Fruit fly (Drosophila melanogaster): ENCODE data around the gene Kaz.

Gene Kaz

DNA sequence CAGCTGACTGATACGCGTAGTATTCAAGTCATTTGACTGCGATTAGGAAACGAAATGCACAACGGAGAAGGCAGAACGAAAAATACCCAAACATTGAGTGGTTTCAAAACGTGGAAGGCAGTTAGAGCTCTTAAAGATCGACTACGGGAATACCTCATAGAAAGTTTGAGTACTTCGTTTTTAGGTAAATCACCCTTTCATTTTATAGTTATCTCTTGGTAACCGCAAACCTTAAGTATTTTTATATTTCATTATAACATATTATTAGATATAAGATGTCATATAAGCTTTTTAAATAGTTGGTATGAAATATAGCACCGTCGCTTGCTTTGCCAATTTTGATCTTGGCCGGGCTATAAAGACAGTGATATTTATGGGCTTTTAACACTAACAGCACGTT lies 15.4 kb upstream of the Kaz start:
- TF ChIP-seq D19B (GFP tag; optimal IDR thresholded peaks at IDR 0.05) (peak; percentile 37), D19A (tag; optimal IDR thresholded peaks at IDR 0.05) (peak; percentile 4), Vsx1 (GFP tag; optimal IDR thresholded peaks at IDR 0.05) (no peak), gem (tag; optimal IDR thresholded peaks at IDR 0.05) (peak; percentile 30), CG6791 (GFP tag; IDR thresholded peaks at IDR 0.05; ENCODE audit: partially characterized antibody) (no peak), dmrt11E (tag; optimal IDR thresholded peaks at IDR 0.05) (peak; percentile 2), sens (GFP tag) (peak; percentile 52)

DNA sequence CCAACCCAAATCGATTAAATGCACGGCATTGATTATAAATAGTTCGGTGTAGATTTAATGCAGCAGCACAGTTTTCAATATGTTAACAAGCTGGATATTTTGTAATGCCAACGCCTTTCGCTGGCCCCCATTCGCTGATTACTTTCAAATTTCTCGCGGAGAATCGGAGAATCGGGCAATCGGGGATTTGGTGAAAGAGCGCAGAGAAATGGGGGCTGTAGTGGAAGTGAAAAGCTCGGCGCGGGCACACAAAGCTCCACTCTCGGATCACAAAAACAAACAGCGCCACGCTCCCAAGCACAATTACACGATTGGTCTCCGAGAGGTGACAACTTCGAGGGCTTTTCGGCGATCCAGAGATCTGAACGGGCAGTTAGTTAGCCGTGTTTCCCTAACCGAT lies 11.9 kb upstream of the Kaz start, which contains the start of gene Esp:
TSS of gene Esp (plus strand) at position 301 of the 400 bp plus-strand sequence.
- TF ChIP-seq Trl (optimal IDR thresholded peaks at IDR 0.05): peak in 1 of 2 experiments; percentile 19
- TF ChIP-seq Trl (GFP tag; optimal IDR thresholded peaks at IDR 0.05): no peak
- TF ChIP-seq Deaf1 (tag; optimal IDR thresholded peaks at IDR 0.05): peak; percentile 53
- TF ChIP-seq Atf-2 (GFP tag; optimal IDR thresholded peaks at IDR 0.05): no peak
- TF ChIP-seq Opbp (GFP tag; IDR thresholded peaks at IDR 0.05; ENCODE audit: partially characterized antibody): 0 out of 3 replicates have a peak, but pooled peaks have one; percentile 7
- peak; percentile 39 for TF ChIP-seq sens (GFP tag)
- no peak for TF ChIP-seq Dp (GFP tag; optimal IDR thresholded peaks at IDR 0.05)

DNA sequence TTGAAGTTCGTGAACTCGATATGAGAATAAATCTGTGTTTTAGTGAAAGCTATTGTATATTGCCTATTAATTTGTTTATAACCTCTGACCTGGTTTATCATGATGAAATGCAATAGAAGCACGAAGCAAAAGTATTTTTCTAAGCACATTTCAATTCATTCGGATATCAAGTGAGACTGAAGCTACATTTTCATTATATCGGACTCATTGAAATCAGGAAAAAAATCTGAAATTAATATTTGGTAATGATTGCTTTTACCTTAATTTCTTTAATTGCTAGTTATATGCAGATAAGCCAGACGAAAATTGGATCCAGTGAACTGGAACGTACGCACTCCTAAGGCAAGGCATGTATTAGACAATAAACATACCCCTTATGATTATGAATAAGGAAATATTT lies 11.3 kb upstream of the Kaz start, which contains the start of gene CG33658:
TSS of gene CG33658 (minus strand) at position 101 of the 400 bp plus-strand sequence.
- TF ChIP-seq CG13296 (GFP tag; optimal IDR thresholded peaks at IDR 0.05) (no peak), ATbp (GFP tag; optimal IDR thresholded peaks at IDR 0.05) (no peak), Doc3 (GFP tag; IDR thresholded peaks at IDR 0.05; ENCODE audit: partially characterized antibody) (no peak), Xbp1 (GFP tag; optimal IDR thresholded peaks at IDR 0.05) (no peak), btn (GFP tag; optimal IDR thresholded peaks at IDR 0.05) (no peak), CG9797 (GFP tag; optimal IDR thresholded peaks at IDR 0.05) (no peak)

DNA sequence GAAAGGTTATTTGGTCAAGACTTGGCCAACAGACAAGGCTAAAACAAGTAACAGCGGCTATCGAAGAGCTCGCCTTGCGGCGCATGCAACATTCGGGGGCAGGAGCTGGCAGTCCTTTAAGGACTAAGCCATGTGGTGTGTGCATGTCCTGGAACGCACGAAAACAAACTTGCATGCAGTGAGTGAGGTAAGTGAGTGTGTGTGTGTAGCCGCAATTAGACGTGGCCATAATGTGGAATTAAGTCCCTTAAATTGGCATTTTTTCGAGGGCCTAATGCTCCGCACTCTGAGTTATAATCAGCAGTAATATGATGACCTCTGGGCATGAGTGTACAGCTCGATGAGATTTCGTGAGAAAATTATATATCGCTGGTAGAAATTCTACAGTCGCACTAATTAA lies 3.9 kb upstream of the Kaz start, which contains the start of gene sosie:
TSS of gene sosie (plus strand) at position 301 of the 400 bp plus-strand sequence.
- TF ChIP-seq CG18619 (GFP tag; optimal IDR thresholded peaks at IDR 0.05): no peak
- no peak for TF ChIP-seq Dp (GFP tag; optimal IDR thresholded peaks at IDR 0.05)
- no peak for TF ChIP-seq CG6272 (GFP tag; IDR thresholded peaks at IDR 0.05)
- no peak for TF ChIP-seq Sox102F (GFP tag; optimal IDR thresholded peaks at IDR 0.05)
- TF ChIP-seq CG30403 (GFP tag; optimal IDR thresholded peaks at IDR 0.05): no peak
- TF ChIP-seq CG7786 (GFP tag; optimal IDR thresholded peaks at IDR 0.05): no peak
- TF ChIP-seq NC2α (GFP tag; optimal IDR thresholded peaks at IDR 0.05): no peak
- TF ChIP-seq Hr51 (GFP tag; optimal IDR thresholded peaks at IDR 0.05): no peak
- TF ChIP-seq Hsf (GFP tag; optimal IDR thresholded peaks at IDR 0.05): no peak
- TF ChIP-seq CG7839 (tag; optimal IDR thresholded peaks at IDR 0.05): no peak
- TF ChIP-seq NfI (GFP tag; optimal IDR thresholded peaks at IDR 0.05): no peak

DNA sequence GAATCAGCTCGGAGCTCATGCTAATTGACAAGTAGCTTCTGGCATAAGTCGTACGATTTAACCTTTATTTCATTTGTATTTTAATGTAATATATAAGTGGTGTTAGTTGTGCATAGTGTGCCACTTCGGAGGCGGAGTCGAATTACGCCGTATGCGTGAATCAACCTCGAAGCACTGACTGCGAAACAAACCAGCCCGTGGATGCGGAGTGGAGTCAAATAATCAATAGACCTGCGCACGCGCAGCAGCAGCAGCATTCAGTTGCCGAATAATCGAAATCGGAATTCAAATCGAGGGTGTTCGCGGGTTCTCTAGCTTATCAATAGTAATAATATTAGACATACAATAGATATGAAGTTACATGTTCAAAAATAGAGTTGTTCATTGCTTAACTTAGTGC lies 1.5 kb downstream of the Kaz start, which contains the start of gene RabX4:
TSS of gene RabX4 (minus strand) at position 176 of the 400 bp plus-strand sequence.
- TF ChIP-seq gro (GFP tag; optimal IDR thresholded peaks at IDR 0.05) (no peak), CG10267 (tag; optimal IDR thresholded peaks at IDR 0.05) (no peak), exex (tag; optimal IDR thresholded peaks at IDR 0.05) (no peak), Med (GFP tag) (peak; percentile 53), Gug (GFP tag; IDR thresholded peaks at IDR 0.05) (no peak), Dip2 (GFP tag; IDR thresholded peaks at IDR 0.05) (no peak), B-H2 (GFP tag; optimal IDR thresholded peaks at IDR 0.05) (no peak), Dref (GFP tag; IDR thresholded peaks at IDR 0.05) (peak; percentile 48), Xbp1 (GFP tag; optimal IDR thresholded peaks at IDR 0.05) (no peak), fd96Cb (tag; optimal IDR thresholded peaks at IDR 0.05) (no peak), nerfin-1 (tag; optimal IDR thresholded peaks at IDR 0.05) (peak; percentile 30), sim (GFP tag; IDR thresholded peaks at IDR 0.05) (no peak), CG10565 (GFP tag; optimal IDR thresholded peaks at IDR 0.05) (no peak), dysf (GFP tag; IDR thresholded peaks at IDR 0.05) (no peak), pzg (GFP tag; optimal IDR thresholded peaks at IDR 0.05) (peak; percentile 22), onecut (GFP tag; IDR thresholded peaks at IDR 0.05) (peak; percentile 100), Ada2b (GFP tag; IDR thresholded peaks at IDR 0.05) (no peak), kay (GFP tag; optimal IDR thresholded peaks at IDR 0.05) (no peak)

Measured in whole organism, embryonic.